Worm (Caenorhabditis elegans) whole organism, L4/young adult: ENCODE results near the gene C02B8.6.

Experiments used
- W03F9.2 ChIP-seq: fragments of 150-350 bp; optimal IDR thresholded peaks from 2 replicates; lab custom pipeline; 2014; ENCODE audit warnings: missing biosample characterization, missing genetic modification characterization
- dao-5 ChIP-seq: sonication (generic microtip); optimal IDR thresholded peaks from 2 replicates; lab custom pipeline; 2016; ENCODE audit warnings: missing genotype, missing genetic modification characterization, moderate library complexity, missing compliant biosample characterization
- him-1 ChIP-seq: sonication (generic microtip); optimal IDR thresholded peaks from 2 replicates; lab custom pipeline; 2016; ENCODE audit warnings: missing genotype, missing genetic modification reagents, missing genetic modification characterization, missing compliant biosample characterization

- no peak for TF ChIP-seq dao-5
- no peak for TF ChIP-seq him-1 (tag; lab: Kevin White, UChicago)
- no peak for TF ChIP-seq W03F9.2
These were observed 1.7 kb upstream of the C02B8.6 start, which contains the start of gene C02B8.7 for ce11 chrX:8137779-8138178.
